Fruit fly (Drosophila melanogaster) whole organism, embryonic: ENCODE data around the gene CG10194.

Experiments
- Adf1 ChIP-seq: fragments of 200-800 bp; sonication (Bioruptor generic); IDR thresholded peaks from 2 replicates; pipeline ENCODE4 v1.3.6; 2022; ENCODE audit warnings: missing biosample characterization, missing genetic modification characterization
- Awh ChIP-seq: fragments of 200-800 bp; sonication (Bioruptor generic); IDR thresholded peaks from 2 replicates; pipeline ENCODE4, ENCODE4 v1.3.6; 2022; ENCODE audit warnings: missing biosample characterization, missing genetic modification characterization
- CG5180 ChIP-seq: fragments of 200-800 bp; sonication (Bioruptor generic); optimal IDR thresholded peaks from 3 replicates; lab custom pipeline; 2017; ENCODE audit warnings: missing biosample characterization, missing genetic modification characterization, mild to moderate bottlenecking, moderate library complexity, missing genetic modification reagents
- CG7839 ChIP-seq: fragments of 200-800 bp; sonication (Bioruptor generic); optimal IDR thresholded peaks from 3 replicates; lab custom pipeline; 2018; ENCODE audit warnings: missing biosample characterization, mild to moderate bottlenecking, missing genetic modification characterization, moderate library complexity
- Trl ChIP-seq, 3 experiments: fragments of >200 bp in 2 of 3; fragments of 200-800 bp in 1 of 3; sonication (Bioruptor generic) in 1 of 3; optimal IDR thresholded peaks; 2 replicates in 1 of 3; 3 replicates in 2 of 3; lab custom pipeline; 2016 to 2017; ENCODE audit warnings: missing biosample characterization in 1 of 3, missing genetic modification characterization in 1 of 3
- ken ChIP-seq: fragments of 200-800 bp; sonication (Bioruptor generic); IDR thresholded peaks from 3 replicates; pipeline ENCODE4 v1.3.6; 2022; ENCODE audit warnings: missing biosample characterization, missing genetic modification characterization
- org-1 ChIP-seq: fragments of 200-800 bp; sonication (Bioruptor generic); optimal IDR thresholded peaks from 2 replicates; lab custom pipeline; 2017; ENCODE audit warnings: missing biosample characterization, missing genetic modification characterization
- sima ChIP-seq: fragments of 200-800 bp; sonication (Bioruptor generic); optimal IDR thresholded peaks from 2 replicates; lab custom pipeline; 2016; ENCODE audit warnings: missing biosample characterization, missing genetic modification characterization

Gene CG10194

DNA sequence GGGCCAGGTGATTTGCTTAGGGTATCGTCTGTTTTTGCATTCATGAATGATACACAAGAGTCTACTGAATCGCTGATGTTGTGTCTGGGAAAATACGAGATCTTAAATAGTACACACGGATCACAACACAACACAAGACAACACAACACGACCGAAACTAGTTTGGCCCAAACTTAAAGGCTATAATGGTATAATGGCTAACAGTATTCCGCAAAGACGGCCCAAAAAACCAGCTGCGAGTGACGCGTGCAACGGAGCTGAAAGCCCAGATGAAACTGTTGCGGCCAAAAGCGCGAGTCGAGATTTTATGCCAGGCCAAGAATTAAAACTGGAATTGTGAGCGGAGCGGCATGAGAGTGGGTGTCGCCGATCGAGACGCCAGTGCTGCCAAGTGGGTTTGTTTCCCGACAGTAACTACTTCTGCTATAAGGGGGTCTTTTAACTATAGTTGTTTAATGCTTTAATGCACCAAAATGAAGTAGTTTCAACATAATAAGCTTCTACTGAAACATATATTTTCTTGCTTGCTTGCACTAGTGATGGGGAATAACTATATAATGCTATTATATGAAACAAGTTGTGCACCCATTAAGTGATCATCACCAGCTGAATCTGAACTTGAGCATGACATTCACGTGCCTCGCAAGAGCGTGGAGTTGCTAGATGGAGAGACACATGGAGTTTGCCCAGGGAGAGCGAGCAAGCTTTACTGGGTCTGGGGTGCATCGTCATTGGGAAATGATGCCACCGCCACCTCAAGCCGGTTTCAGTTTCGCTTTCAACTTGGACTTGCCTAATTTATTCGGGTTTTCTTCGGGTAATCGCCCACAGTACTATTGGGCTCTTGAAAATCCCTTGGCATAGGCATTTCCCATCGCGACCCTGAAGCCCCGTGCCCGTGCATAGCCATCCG is 51.0 kb downstream of the CG10194 start (continued):
- peak in 1 of 2 experiments; percentile 46 for TF ChIP-seq Trl (optimal IDR thresholded peaks at IDR 0.05; lab: Kevin White, UChicago)
- TF ChIP-seq Trl (GFP tag; optimal IDR thresholded peaks at IDR 0.05; lab: Kevin White, UChicago): no peak
- TF ChIP-seq sima (GFP tag; lab: Kevin White, UChicago): no peak
- TF ChIP-seq org-1: no peak
- TF ChIP-seq Awh (GFP tag; lab: Robert Waterston, UW): 0 out of 2 replicates have a peak, but pooled peaks have one; percentile 17
- TF ChIP-seq ken (GFP tag; lab: Robert Waterston, UW): 0 out of 3 replicates have a peak, but pooled peaks have one; percentile 13
- TF ChIP-seq CG7839 (tag; lab: Kevin White, UChicago): no peak
- TF ChIP-seq Adf1 (GFP tag; lab: Robert Waterston, UW): no peak
- peak; percentile 92 for TF ChIP-seq CG5180 (GFP tag; lab: Kevin White, UChicago)
